Worm (Caenorhabditis elegans): Measurements from ENCODE around the gene fan-1.

The fan-1 gene

DNA sequence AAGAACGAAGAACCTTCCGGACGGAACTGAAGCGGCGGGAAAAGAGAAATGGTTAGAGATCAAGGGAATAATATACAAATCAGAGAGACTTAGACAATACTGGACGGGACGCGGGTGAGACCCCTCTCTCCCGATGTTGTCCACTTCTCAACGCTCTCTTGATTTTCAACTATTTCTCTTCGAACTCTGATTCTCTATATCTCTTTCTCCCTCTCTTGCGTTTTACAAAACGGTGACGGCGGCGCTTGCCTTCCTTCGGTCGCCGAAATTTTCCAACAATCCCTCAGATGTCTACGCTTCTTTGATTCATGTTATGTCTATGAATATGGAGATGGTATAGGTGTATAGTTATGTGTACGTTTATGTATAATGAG, 28.2 kb downstream of the fan-1 start (continued):
- TF ChIP-seq mef-2 (tag; optimal IDR thresholded peaks at IDR 0.05) (no peak), snu-23 (GFP tag; optimal IDR thresholded peaks at IDR 0.05) (peak; percentile 78), nhr-77 (tag; optimal IDR thresholded peaks at IDR 0.05) (peak; percentile 8), Y116A8C.19 (tag; optimal IDR thresholded peaks at IDR 0.05; ENCODE audit: borderline replicate concordance) (no peak), sup-37 (GFP tag; optimal IDR thresholded peaks at IDR 0.05) (no peak), lin-14 (GFP tag; optimal IDR thresholded peaks at IDR 0.05) (peak; percentile 80), egl-27 (tag; optimal IDR thresholded peaks at IDR 0.05) (no peak), nhr-28 (tag; optimal IDR thresholded peaks at IDR 0.05) (no peak), C04F5.9 (tag; optimal IDR thresholded peaks at IDR 0.05) (no peak), aha-1 (tag; optimal IDR thresholded peaks at IDR 0.05) (no peak), mab-9 (GFP tag; IDR thresholded peaks at IDR 0.05) (no peak), zip-4 (GFP tag; optimal IDR thresholded peaks at IDR 0.05) (no peak), ama-1 (optimal IDR thresholded peaks at IDR 0.05) (no peak), lin-35 (GFP tag; optimal IDR thresholded peaks at IDR 0.05) (peak; percentile 46 to 65), blmp-1 (tag; optimal IDR thresholded peaks at IDR 0.05) (peak; percentile 55), swsn-7 (tag; optimal IDR thresholded peaks at IDR 0.05) (peak; percentile 53), isw-1 (GFP tag; IDR thresholded peaks at IDR 0.05) (no peak), C34B4.2 (tag; optimal IDR thresholded peaks at IDR 0.05) (no peak), unc-98 (GFP tag; IDR thresholded peaks at IDR 0.05) (no peak), F16B12.6 (tag; optimal IDR thresholded peaks at IDR 0.05) (no peak), nhr-71 (tag; optimal IDR thresholded peaks at IDR 0.05) (peak; percentile 77), tlp-1 (tag; optimal IDR thresholded peaks at IDR 0.05) (no peak), C16A3.4 (tag; optimal IDR thresholded peaks at IDR 0.05) (peak; percentile 49), mep-1 (tag; optimal IDR thresholded peaks at IDR 0.05) (peak; percentile 76), ceh-8 (GFP tag; optimal IDR thresholded peaks at IDR 0.05) (no peak), unc-130 (tag; optimal IDR thresholded peaks at IDR 0.05) (no peak), alr-1 (tag; optimal IDR thresholded peaks at IDR 0.05; ENCODE audit: borderline replicate concordance) (no peak), xbp-1 (tag; optimal IDR thresholded peaks at IDR 0.05) (peak; percentile 46), ceh-90 (tag; optimal IDR thresholded peaks at IDR 0.05) (no peak), unc-30 (tag; optimal IDR thresholded peaks at IDR 0.05) (no peak), efl-3 (GFP tag; optimal IDR thresholded peaks at IDR 0.05) (no peak)

DNA sequence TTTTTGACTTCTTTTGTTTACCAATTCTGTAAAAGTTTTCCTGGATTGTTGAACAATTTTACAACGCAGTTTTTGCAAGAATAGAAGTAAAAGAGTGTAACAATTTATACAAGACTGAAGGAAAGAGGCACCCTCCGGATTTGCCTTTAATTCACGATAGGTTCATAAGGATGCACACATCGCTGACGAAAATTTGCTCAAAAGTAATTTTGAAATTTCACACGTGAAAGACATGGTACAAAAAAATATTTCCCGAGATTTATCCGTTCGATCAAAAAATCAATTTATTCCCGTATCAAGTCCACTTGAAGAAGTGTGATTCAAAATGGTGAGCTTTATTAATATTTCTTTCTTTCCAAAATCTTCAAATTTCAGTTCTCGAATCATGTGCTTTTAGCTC, 29.4 kb downstream of the fan-1 start, which contains the start of gene C43G2.3:
C43G2.3 (plus strand) TSS at position 301 of the 400 bp plus-strand sequence.
- TF ChIP-seq efl-1 (optimal IDR thresholded peaks at IDR 0.05) (no peak), efl-1 (GFP tag; optimal IDR thresholded peaks at IDR 0.05 in 1 of 2) (no peak), C16A3.4 (tag; optimal IDR thresholded peaks at IDR 0.05) (no peak), nhr-85 (tag) (no peak), egl-27 (tag; optimal IDR thresholded peaks at IDR 0.05) (no peak)

DNA sequence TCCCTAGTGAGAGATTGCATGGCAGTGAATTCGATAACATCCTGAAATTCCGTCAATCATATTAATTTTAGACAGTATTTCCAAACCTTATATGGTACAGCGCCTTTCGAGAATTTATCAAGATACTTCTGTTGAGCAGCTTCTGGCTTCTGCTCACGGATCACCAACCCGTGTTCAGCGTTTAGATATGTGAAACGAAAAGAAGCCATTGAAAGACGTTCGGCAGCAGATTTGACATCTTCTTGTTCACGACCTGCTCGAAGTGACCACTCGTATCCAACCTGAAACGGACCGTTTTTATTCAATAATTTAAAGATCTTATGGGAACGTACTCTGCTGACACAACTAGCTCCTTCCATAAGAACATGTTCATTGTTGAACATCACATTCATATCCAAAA, 33.2 kb downstream of the fan-1 start:
- no peak for TF ChIP-seq grh-1 (GFP tag; IDR thresholded peaks at IDR 0.05)

DNA sequence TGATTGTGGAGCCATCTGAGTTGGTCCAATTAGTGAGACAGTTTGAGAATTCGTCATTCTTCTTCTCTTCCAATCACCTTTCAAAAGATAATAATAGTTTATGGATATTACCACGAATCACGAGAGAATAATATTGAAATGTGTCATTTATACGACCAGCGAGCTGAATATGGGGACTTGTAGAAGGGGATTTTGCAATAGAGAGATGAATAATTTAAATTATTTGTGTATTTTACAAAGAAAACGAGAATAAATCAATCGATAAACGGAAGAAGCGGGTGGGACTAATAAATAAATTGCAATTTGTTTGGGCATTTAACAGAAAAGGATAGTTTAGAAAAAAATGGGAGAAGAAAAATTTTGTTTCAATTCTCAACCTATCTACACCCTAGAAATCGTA, 34.1 kb downstream of the fan-1 start, which contains the start of gene odr-8:
odr-8 (minus strand) TSS at position 101 of the 400 bp plus-strand sequence.
- TF ChIP-seq lin-35 (GFP tag; optimal IDR thresholded peaks at IDR 0.05) (no peak), lin-15B (tag; optimal IDR thresholded peaks at IDR 0.05) (no peak), unc-130 (tag; optimal IDR thresholded peaks at IDR 0.05) (no peak), egl-27 (tag; optimal IDR thresholded peaks at IDR 0.05) (no peak), mdl-1 (tag; optimal IDR thresholded peaks at IDR 0.05) (no peak), alr-1 (tag; optimal IDR thresholded peaks at IDR 0.05; ENCODE audit: borderline replicate concordance) (no peak), egl-13 (tag; optimal IDR thresholded peaks at IDR 0.05) (no peak), Y116A8C.19 (tag; optimal IDR thresholded peaks at IDR 0.05; ENCODE audit: borderline replicate concordance) (no peak), vab-15 (tag; optimal IDR thresholded peaks at IDR 0.05) (no peak), aha-1 (tag; optimal IDR thresholded peaks at IDR 0.05) (no peak), fkh-10 (GFP tag; optimal IDR thresholded peaks at IDR 0.05) (no peak), nhr-76 (tag; optimal IDR thresholded peaks at IDR 0.05) (no peak), nhr-47 (tag; optimal IDR thresholded peaks at IDR 0.05) (no peak), nhr-85 (tag) (no peak), snpc-4 (tag; optimal IDR thresholded peaks at IDR 0.05) (no peak), mep-1 (tag; optimal IDR thresholded peaks at IDR 0.05) (no peak), sptf-1 (tag; optimal IDR thresholded peaks at IDR 0.05) (no peak), nhr-20 (tag; optimal IDR thresholded peaks at IDR 0.05) (no peak)
